Worm (Caenorhabditis elegans): ENCODE measurements around the gene T23D5.3.

DNA sequence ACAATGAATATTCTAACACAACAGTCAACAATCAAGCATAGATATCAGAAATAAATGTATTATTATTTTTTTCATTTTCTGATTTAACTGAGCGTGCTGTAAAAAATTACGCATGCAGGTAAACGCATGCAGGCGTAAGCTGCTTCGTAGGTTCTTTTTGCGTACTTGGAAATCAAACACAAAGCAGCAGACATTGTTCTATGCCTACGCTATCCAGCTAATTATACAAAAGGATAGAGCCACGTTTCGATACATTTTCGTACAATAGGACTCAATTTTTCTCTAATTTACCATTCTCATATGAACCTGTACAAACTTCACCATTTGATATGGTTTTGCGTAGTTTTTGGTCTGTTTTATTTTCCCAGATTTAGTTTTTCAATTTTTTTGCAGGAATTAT, 49.0 kb upstream of the T23D5.3 start, which contains the start of gene T26E4.3:
- TF ChIP-seq cnd-1 (tag; optimal IDR thresholded peaks at IDR 0.05) (no peak), lin-13 (tag; optimal IDR thresholded peaks at IDR 0.05) (no peak), unc-62 (GFP tag; optimal IDR thresholded peaks at IDR 0.05) (no peak), nhr-12 (tag; optimal IDR thresholded peaks at IDR 0.05) (no peak), nhr-76 (tag; optimal IDR thresholded peaks at IDR 0.05) (no peak), elt-1 (tag; optimal IDR thresholded peaks at IDR 0.05; ENCODE audit: borderline replicate concordance, insufficient read depth) (no peak), lin-32 (GFP tag; optimal IDR thresholded peaks at IDR 0.05) (no peak), blmp-1 (tag; optimal IDR thresholded peaks at IDR 0.05) (no peak), unc-39 (tag; optimal IDR thresholded peaks at IDR 0.05) (no peak), nhr-2 (tag; optimal IDR thresholded peaks at IDR 0.05) (no peak), ces-1 (GFP tag; optimal IDR thresholded peaks at IDR 0.05) (no peak), ztf-11 (tag; optimal IDR thresholded peaks at IDR 0.05) (no peak), unc-120 (tag; optimal IDR thresholded peaks at IDR 0.05; ENCODE audit: poor library complexity, severe bottlenecking) (no peak), snpc-4 (tag; optimal IDR thresholded peaks at IDR 0.05) (no peak)

All from whole organism, mixed stage, embryonic.